Fruit fly (Drosophila melanogaster): ENCODE data around the gene CG9525.

DNA sequence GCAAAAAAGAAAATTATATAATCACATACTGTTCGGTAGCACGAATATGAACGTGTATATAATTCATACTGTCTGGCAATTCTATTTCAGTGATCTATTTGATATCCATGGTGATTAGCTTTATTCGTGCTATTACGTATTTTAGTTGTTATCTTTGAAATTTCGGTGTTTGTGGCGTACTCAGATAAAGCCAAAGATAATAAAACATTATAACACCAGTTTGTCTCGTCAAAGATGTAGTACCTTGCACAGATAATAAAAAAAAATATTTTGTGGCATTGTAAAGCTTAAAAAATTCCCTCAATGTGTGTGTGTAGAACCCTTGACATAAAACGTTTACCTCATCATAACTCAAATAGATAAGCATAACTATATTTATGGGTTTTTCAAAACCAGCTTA is 14.2 kb downstream of the CG9525 start:
- TF ChIP-seq Pdp1 (GFP tag; optimal IDR thresholded peaks at IDR 0.05): peak in 1 of 2 experiments; percentile 88
- no peak for TF ChIP-seq org-1 (GFP tag; optimal IDR thresholded peaks at IDR 0.05)
- TF ChIP-seq TFAM (GFP tag; optimal IDR thresholded peaks at IDR 0.05): no peak
- TF ChIP-seq CG33213 (GFP tag; optimal IDR thresholded peaks at IDR 0.05): no peak
- peak; percentile 25 for TF ChIP-seq Nf-YC (tag; optimal IDR thresholded peaks at IDR 0.05)
- TF ChIP-seq btn (GFP tag; optimal IDR thresholded peaks at IDR 0.05): no peak

All from whole organism, embryonic.